Worm (Caenorhabditis elegans) whole organism, L1 larva: ENCODE measurements around the gene Y116A8C.467.

Source experiments
- C04F5.9 ChIP-seq: sonication (generic microtip); optimal IDR thresholded peaks from 2 replicates; lab custom pipeline; 2016; ENCODE audit warnings: missing genetic modification characterization, missing compliant biosample characterization
- F16B12.6 ChIP-seq: fragments of 150-350 bp; optimal IDR thresholded peaks from 2 replicates; lab custom pipeline; 2014; ENCODE audit warnings: missing biosample characterization, missing genetic modification characterization
- aha-1 ChIP-seq: fragments of 150-350 bp; optimal IDR thresholded peaks from 2 replicates; lab custom pipeline; 2014; ENCODE audit warnings: missing biosample characterization, missing genetic modification characterization
- alr-1 ChIP-seq: fragments of 200-800 bp; sonication (Bioruptor generic); optimal IDR thresholded peaks from 2 replicates; lab custom pipeline; 2018; ENCODE audit warnings: borderline replicate concordance, mild to moderate bottlenecking, missing genetic modification characterization, missing compliant biosample characterization
- aly-2 ChIP-seq: fragments of 150-350 bp; optimal IDR thresholded peaks from 2 replicates; lab custom pipeline; 2014; ENCODE audit warnings: missing biosample characterization, missing genetic modification characterization
- ama-1 ChIP-seq: fragments of 150-350 bp; optimal IDR thresholded peaks from 2 replicates; lab custom pipeline; 2014
- ceh-63 ChIP-seq: fragments of 200-800 bp; sonication (Bioruptor generic); optimal IDR thresholded peaks from 2 replicates; lab custom pipeline; 2018; ENCODE audit warnings: mild to moderate bottlenecking, missing genetic modification characterization, missing compliant biosample characterization
- ceh-8 ChIP-seq: fragments of 200-800 bp; sonication (Bioruptor generic); optimal IDR thresholded peaks from 2 replicates; lab custom pipeline; 2018; ENCODE audit warnings: mild to moderate bottlenecking, missing genetic modification characterization, moderate library complexity, missing compliant biosample characterization
- ceh-88 ChIP-seq: fragments of 200-800 bp; sonication (Bioruptor generic); IDR thresholded peaks from 2 replicates; pipeline ENCODE4 v1.3.6; 2022; ENCODE audit warnings: missing genetic modification characterization, missing compliant biosample characterization
- ceh-90 ChIP-seq: sonication (generic microtip); optimal IDR thresholded peaks from 2 replicates; lab custom pipeline; 2016; ENCODE audit warnings: missing genetic modification characterization, missing compliant biosample characterization
- ces-1 ChIP-seq: fragments of 150-350 bp; optimal IDR thresholded peaks from 2 replicates; lab custom pipeline; 2014; ENCODE audit warnings: missing biosample characterization, missing genetic modification reagents, missing genetic modification characterization
- dpl-1 ChIP-seq, 3 experiments: fragments of 150-350 bp in 2 of 3; sonication (generic microtip) in 1 of 3; optimal IDR thresholded peaks; 2 replicates each; lab custom pipeline; 2014 to 2017; ENCODE audit warnings: missing biosample characterization in 3 of 3, missing genetic modification characterization in 3 of 3, missing genetic modification reagents in 3 of 3
- efl-1 ChIP-seq, 4 experiments: fragments of 150-350 bp; optimal IDR thresholded peaks in 3 of 4; peaks in 1 of 4; 1 replicate in 1 of 4; 2 replicates in 3 of 4; lab custom pipeline; 2014; ENCODE audit warnings: missing biosample characterization in 2 of 4, missing genetic modification characterization in 2 of 4, missing genetic modification reagents in 2 of 4
- egl-27 ChIP-seq, 2 experiments: fragments of 150-350 bp in 1 of 2; sonication (generic microtip); optimal IDR thresholded peaks; 3 replicates each; lab custom pipeline; 2017 to 2018; ENCODE audit warnings: missing biosample characterization in 2 of 2, missing genetic modification characterization in 2 of 2, missing genetic modification reagents in 2 of 2
- elt-2 ChIP-seq: sonication (generic microtip); optimal IDR thresholded peaks from 2 replicates; lab custom pipeline; 2016; ENCODE audit warnings: missing genetic modification characterization, mild to moderate bottlenecking, inconsistent platforms, missing compliant biosample characterization, missing genetic modification reagents
- ets-5 ChIP-seq: fragments of 200-800 bp; sonication (Bioruptor generic); IDR thresholded peaks from 2 replicates; pipeline ENCODE4 v1.3.6; 2022; ENCODE audit warnings: missing genetic modification characterization, missing compliant biosample characterization
- fkh-10 ChIP-seq: sonication (generic microtip); optimal IDR thresholded peaks from 2 replicates; lab custom pipeline; 2017; ENCODE audit warnings: missing biosample characterization, missing genetic modification reagents, missing genetic modification characterization
- fkh-4 ChIP-seq: sonication (generic microtip); optimal IDR thresholded peaks from 2 replicates; lab custom pipeline; 2016; ENCODE audit warnings: missing compliant biosample characterization, missing genetic modification characterization, borderline replicate concordance
- fos-1 ChIP-seq: fragments of 150-350 bp; optimal IDR thresholded peaks from 2 replicates; lab custom pipeline; 2014; ENCODE audit warnings: missing biosample characterization, missing genetic modification characterization
- grh-1 ChIP-seq: fragments of 200-800 bp; sonication (Bioruptor generic); IDR thresholded peaks from 2 replicates; pipeline ENCODE4 v1.3.6; 2022; ENCODE audit warnings: missing genetic modification reagents, missing genetic modification characterization, missing compliant biosample characterization
- hlh-4 ChIP-seq: sonication (generic microtip); optimal IDR thresholded peaks from 2 replicates; lab custom pipeline; 2016; ENCODE audit warnings: mild to moderate bottlenecking, missing genetic modification characterization, missing compliant biosample characterization
- hpl-2 ChIP-seq: fragments of 150-350 bp; optimal IDR thresholded peaks from 2 replicates; lab custom pipeline; 2014; ENCODE audit warnings: missing biosample characterization, missing genetic modification reagents, missing genetic modification characterization
- irx-1 ChIP-seq: sonication (generic microtip); optimal IDR thresholded peaks from 2 replicates; lab custom pipeline; 2016; ENCODE audit warnings: missing genetic modification characterization, missing compliant biosample characterization
- isw-1 ChIP-seq: fragments of 200-800 bp; sonication (Bioruptor generic); IDR thresholded peaks from 2 replicates; pipeline ENCODE4 v1.3.6; 2022; ENCODE audit warnings: missing genetic modification characterization, missing compliant biosample characterization
- jun-1 ChIP-seq: fragments of 150-350 bp; optimal IDR thresholded peaks from 2 replicates; lab custom pipeline; 2014; ENCODE audit warnings: missing biosample characterization, missing genetic modification reagents, missing genetic modification characterization
- lin-14 ChIP-seq: fragments of 200-800 bp; sonication (Bioruptor generic); optimal IDR thresholded peaks from 2 replicates; lab custom pipeline; 2018; ENCODE audit warnings: mild to moderate bottlenecking, missing genetic modification characterization, moderate library complexity, missing compliant biosample characterization
- lin-15B ChIP-seq: fragments of 150-350 bp; sonication (generic microtip); optimal IDR thresholded peaks from 3 replicates; lab custom pipeline; 2014; ENCODE audit warnings: missing biosample characterization, missing genetic modification characterization
- lin-35 ChIP-seq, 2 experiments: fragments of 150-350 bp; optimal IDR thresholded peaks; 2 replicates each; lab custom pipeline; 2014; ENCODE audit warnings: missing biosample characterization in 2 of 2, missing genetic modification characterization in 2 of 2, missing genetic modification reagents in 2 of 2
- lir-3 ChIP-seq: sonication (generic microtip); optimal IDR thresholded peaks from 2 replicates; lab custom pipeline; 2016; ENCODE audit warnings: mild to moderate bottlenecking, missing genetic modification characterization, moderate library complexity, missing compliant biosample characterization; ENCODE audit not compliant: poor library complexity
- lsy-2 ChIP-seq, 2 experiments: fragments of 150-350 bp; optimal IDR thresholded peaks; 2 replicates each; lab custom pipeline; 2014; ENCODE audit warnings: missing biosample characterization in 2 of 2, missing genetic modification characterization in 2 of 2
- mdl-1 ChIP-seq, 2 experiments: fragments of 150-350 bp; optimal IDR thresholded peaks; 2 replicates each; lab custom pipeline; 2014 to 2017; ENCODE audit warnings: missing biosample characterization in 2 of 2, missing genetic modification characterization in 2 of 2, inconsistent platforms in 1 of 2
- mef-2 ChIP-seq: fragments of 150-350 bp; optimal IDR thresholded peaks from 2 replicates; lab custom pipeline; 2014; ENCODE audit warnings: missing biosample characterization, missing genetic modification characterization
- nhr-28 ChIP-seq: fragments of 150-350 bp; optimal IDR thresholded peaks from 2 replicates; lab custom pipeline; 2014; ENCODE audit warnings: missing biosample characterization, missing genetic modification characterization
- nhr-47 ChIP-seq: sonication (generic microtip); optimal IDR thresholded peaks from 2 replicates; lab custom pipeline; 2016; ENCODE audit warnings: mild to moderate bottlenecking, missing genetic modification characterization, moderate library complexity, missing compliant biosample characterization
- nhr-71 ChIP-seq: sonication (generic microtip); optimal IDR thresholded peaks from 2 replicates; lab custom pipeline; 2016; ENCODE audit warnings: mild to moderate bottlenecking, missing genetic modification characterization, moderate library complexity, missing compliant biosample characterization
- nhr-76 ChIP-seq: sonication (generic microtip); optimal IDR thresholded peaks from 2 replicates; lab custom pipeline; 2017; ENCODE audit warnings: missing biosample characterization, missing genetic modification characterization
- nhr-77 ChIP-seq: fragments of 150-350 bp; optimal IDR thresholded peaks from 2 replicates; lab custom pipeline; 2014; ENCODE audit warnings: missing biosample characterization, missing genetic modification characterization
- nhr-84 ChIP-seq: sonication (generic microtip); optimal IDR thresholded peaks from 2 replicates; lab custom pipeline; 2017; ENCODE audit warnings: missing biosample characterization, missing genetic modification characterization
- nhr-85 ChIP-seq: sonication (generic microtip); peaks from one replicate; lab custom pipeline; 2016; ENCODE audit warnings: missing genetic modification characterization, inconsistent platforms, missing compliant biosample characterization
- nhr-90 ChIP-seq: sonication (generic microtip); optimal IDR thresholded peaks from 2 replicates; lab custom pipeline; 2016; ENCODE audit warnings: mild to moderate bottlenecking, missing genetic modification characterization, missing compliant biosample characterization; ENCODE audit not compliant: poor library complexity
- pag-3 ChIP-seq: sonication (generic microtip); optimal IDR thresholded peaks from 2 replicates; lab custom pipeline; 2017; ENCODE audit warnings: missing genetic modification characterization, mild to moderate bottlenecking, missing compliant biosample characterization, antibody characterized with exemption, borderline replicate concordance; ENCODE audit not compliant: insufficient read depth
- rnt-1 ChIP-seq: sonication (generic microtip); optimal IDR thresholded peaks from 2 replicates; lab custom pipeline; 2016; ENCODE audit warnings: mild to moderate bottlenecking, missing genetic modification characterization, moderate library complexity, missing compliant biosample characterization
- snpc-4 ChIP-seq: fragments of 150-350 bp; optimal IDR thresholded peaks from 2 replicates; lab custom pipeline; 2014; ENCODE audit warnings: missing biosample characterization, missing genetic modification characterization
- snu-23 ChIP-seq: sonication (generic microtip); optimal IDR thresholded peaks from 2 replicates; lab custom pipeline; 2016; ENCODE audit warnings: missing genetic modification characterization, missing compliant biosample characterization
- sup-37 ChIP-seq: fragments of 200-800 bp; sonication (Bioruptor generic); optimal IDR thresholded peaks from 2 replicates; lab custom pipeline; 2018; ENCODE audit warnings: mild to moderate bottlenecking, missing genetic modification characterization, missing compliant biosample characterization
- swsn-7 ChIP-seq: sonication (generic microtip); optimal IDR thresholded peaks from 2 replicates; lab custom pipeline; 2016; ENCODE audit warnings: missing genetic modification characterization, missing compliant biosample characterization
- tbx-2 ChIP-seq: sonication (generic microtip); optimal IDR thresholded peaks from 2 replicates; lab custom pipeline; 2016; ENCODE audit warnings: missing genetic modification characterization, missing compliant biosample characterization
- tlp-1 ChIP-seq: fragments of 150-350 bp; optimal IDR thresholded peaks from 2 replicates; lab custom pipeline; 2014; ENCODE audit warnings: missing biosample characterization, missing genetic modification characterization
- unc-86 ChIP-seq: sonication (generic microtip); optimal IDR thresholded peaks from 2 replicates; lab custom pipeline; 2016; ENCODE audit warnings: missing genetic modification characterization, missing compliant biosample characterization
- xbp-1 ChIP-seq: sonication (generic microtip); optimal IDR thresholded peaks from 2 replicates; lab custom pipeline; 2016; ENCODE audit warnings: missing genetic modification characterization, missing compliant biosample characterization
- ztf-11 ChIP-seq, 2 experiments: sonication (generic microtip); optimal IDR thresholded peaks; 2 replicates each; lab custom pipeline; 2016 to 2017; ENCODE audit warnings: missing genetic modification characterization in 2 of 2, missing biosample characterization in 1 of 2, missing compliant biosample characterization in 1 of 2

Y116A8C.467 gene

ce11 chrIV:17087384-17088099 is 23.9 kb upstream of the Y116A8C.467 start, which contains the start of the genes snx-13 and snr-1:
Gene snx-13, minus strand, starts transcription at chrIV:17087438.
Gene snr-1, plus strand, starts transcription at chrIV:17088049.
- TF ChIP-seq ceh-90 (tag; lab: Kevin White, UChicago) (peak; percentile 71), fos-1 (tag; lab: Kevin White, UChicago) (peak; percentile 61), isw-1 (GFP tag; lab: Robert Waterston, UW) (peak; percentile 90), fkh-4 (tag; lab: Kevin White, UChicago) (peak; percentile 68), irx-1 (peak; percentile 68), ceh-8 (GFP tag; lab: Kevin White, UChicago) (peak; percentile 52), snu-23 (GFP tag; lab: Kevin White, UChicago) (peak; percentile 87), ceh-88 (GFP tag; lab: Robert Waterston, UW) (peak; percentile 87), ztf-11 (tag; optimal IDR thresholded peaks at IDR 0.05; lab: Kevin White, UChicago) (peak in 1 of 2 experiments; percentile 79), dpl-1 (GFP tag; optimal IDR thresholded peaks at IDR 0.05; lab: Kevin White, UChicago) (peak; percentile 63 to 69 (median 64)), ceh-63 (peak; percentile 81), nhr-85 (tag; lab: Kevin White, UChicago) (peak; percentile 92), mef-2 (tag; lab: Kevin White, UChicago) (peak; percentile 25), aly-2 (peak; percentile 17), tbx-2 (tag; lab: Kevin White, UChicago) (peak; percentile 84), aha-1 (tag; lab: Kevin White, UChicago) (no peak), nhr-28 (no peak), efl-1 (optimal IDR thresholded peaks at IDR 0.05; lab: Kevin White, UChicago) (peak; percentile 75 to 77), efl-1 (GFP tag; optimal IDR thresholded peaks at IDR 0.05 in 1 of 2; lab: Kevin White, UChicago) (peak; percentile 64 to 94), rnt-1 (tag; lab: Kevin White, UChicago) (peak; percentile 89), xbp-1 (tag; lab: Kevin White, UChicago) (peak; percentile 87), alr-1 (no peak), lin-35 (GFP tag; optimal IDR thresholded peaks at IDR 0.05; lab: Kevin White, UChicago) (peak; percentile 73 to 85), lin-15B (tag; lab: Kevin White, UChicago) (peak; percentile 90), ama-1 (lab: Kevin White, UChicago) (no peak), nhr-77 (tag; lab: Kevin White, UChicago) (peak; percentile 13), hpl-2 (GFP tag; lab: Kevin White, UChicago) (no peak), egl-27 (tag; optimal IDR thresholded peaks at IDR 0.05; lab: Kevin White, UChicago) (no peak), mdl-1 (tag; optimal IDR thresholded peaks at IDR 0.05; lab: Kevin White, UChicago) (peak in 1 of 2 experiments; percentile 75), nhr-84 (tag; lab: Kevin White, UChicago) (no peak), sup-37 (GFP tag; lab: Kevin White, UChicago) (peak; percentile 40), snpc-4 (tag; lab: Kevin White, UChicago) (peak; percentile 2), nhr-71 (tag; lab: Kevin White, UChicago) (peak; percentile 90), lin-14 (GFP tag; lab: Kevin White, UChicago) (peak; percentile 91), nhr-47 (tag; lab: Kevin White, UChicago) (peak; percentile 90), hlh-4 (tag; lab: Kevin White, UChicago) (no peak), F16B12.6 (tag; lab: Kevin White, UChicago) (no peak), ces-1 (GFP tag; lab: Kevin White, UChicago) (peak; percentile 14), C04F5.9 (tag; lab: Kevin White, UChicago) (peak; percentile 51), jun-1 (tag; lab: Kevin White, UChicago) (peak; percentile 50), nhr-90 (tag; lab: Kevin White, UChicago) (peak; percentile 90), unc-86 (tag; lab: Kevin White, UChicago) (peak; percentile 77), pag-3 (no peak), elt-2 (tag; lab: Kevin White, UChicago) (peak; percentile 58), nhr-76 (tag; lab: Kevin White, UChicago) (no peak), swsn-7 (tag; lab: Kevin White, UChicago) (peak; percentile 78), lir-3 (tag; lab: Kevin White, UChicago) (peak; percentile 81), tlp-1 (tag; lab: Kevin White, UChicago) (no peak), grh-1 (GFP tag; lab: Robert Waterston, UW) (no peak), lsy-2 (tag; optimal IDR thresholded peaks at IDR 0.05; lab: Kevin White, UChicago) (peak; percentile 78 to 80), ets-5 (GFP tag; lab: Robert Waterston, UW) (no peak), fkh-10 (GFP tag; lab: Kevin White, UChicago) (peak; percentile 57)
